Worm (Caenorhabditis elegans) whole organism, L4/young adult: ENCODE measurements around the gene srh-284.

Experiments used
- W03F9.2 ChIP-seq: fragments of 150-350 bp; optimal IDR thresholded peaks from 2 replicates; lab custom pipeline; 2014; ENCODE audit warnings: missing biosample characterization, missing genetic modification characterization
- dao-5 ChIP-seq: sonication (generic microtip); optimal IDR thresholded peaks from 2 replicates; lab custom pipeline; 2016; ENCODE audit warnings: missing genotype, missing genetic modification characterization, moderate library complexity, missing compliant biosample characterization
- him-1 ChIP-seq: sonication (generic microtip); optimal IDR thresholded peaks from 2 replicates; lab custom pipeline; 2016; ENCODE audit warnings: missing genotype, missing genetic modification reagents, missing genetic modification characterization, missing compliant biosample characterization

The srh-284 gene

ce11 chrV:17767249-17767648 is at the start of gene srh-284:
Gene srh-284, plus strand, starts transcription at chrV:17767549.
- TF ChIP-seq dao-5 (no peak), him-1 (tag; lab: Kevin White, UChicago) (no peak), W03F9.2 (tag; lab: Kevin White, UChicago) (no peak)

ce11 chrV:17718647-17719046 is 48.7 kb upstream of the srh-284 start, which contains the start of gene str-77:
Gene str-77, plus strand, starts transcription at chrV:17718947.
- TF ChIP-seq W03F9.2 (tag; lab: Kevin White, UChicago) = no peak
- TF ChIP-seq him-1 (tag; lab: Kevin White, UChicago) = no peak
- TF ChIP-seq dao-5 = no peak

ce11 chrV:17721709-17722108 is 45.6 kb upstream of the srh-284 start:
- TF ChIP-seq W03F9.2 (tag; lab: Kevin White, UChicago) (no peak), him-1 (tag; lab: Kevin White, UChicago) (no peak), dao-5 (no peak)

- TF ChIP-seq W03F9.2 (tag; lab: Kevin White, UChicago) (no peak), him-1 (tag; lab: Kevin White, UChicago) (no peak), dao-5 (no peak)
Measured at ce11 chrV:17722553-17722952, 44.8 kb upstream of the srh-284 start.

ce11 chrV:17723142-17723781 is 44.1 kb upstream of the srh-284 start:
- TF ChIP-seq him-1 (tag; lab: Kevin White, UChicago) (no peak), dao-5 (no peak), W03F9.2 (tag; lab: Kevin White, UChicago) (no peak)

ce11 chrV:17724704-17725103 is 42.6 kb upstream of the srh-284 start, which contains the start of gene fat-5:
Gene fat-5, plus strand, starts transcription at chrV:17725004.
- no peak for TF ChIP-seq dao-5
- no peak for TF ChIP-seq him-1 (tag; lab: Kevin White, UChicago)
- TF ChIP-seq W03F9.2 (tag; lab: Kevin White, UChicago) = no peak

ce11 chrV:17728336-17728735 is 39.0 kb upstream of the srh-284 start:
- TF ChIP-seq dao-5 = no peak
- TF ChIP-seq W03F9.2 (tag; lab: Kevin White, UChicago) = no peak
- TF ChIP-seq him-1 (tag; lab: Kevin White, UChicago) = no peak

ce11 chrV:17728757-17729156 is 38.6 kb upstream of the srh-284 start:
- no peak for TF ChIP-seq W03F9.2 (tag; lab: Kevin White, UChicago)
- no peak for TF ChIP-seq him-1 (tag; lab: Kevin White, UChicago)
- no peak for TF ChIP-seq dao-5

- TF ChIP-seq him-1 (tag; lab: Kevin White, UChicago) = no peak
Measured at ce11 chrV:17732516-17732915, 34.8 kb upstream of the srh-284 start, which contains the start of gene twk-42. Gene twk-42, minus strand, starts transcription at chrV:17732616.

- TF ChIP-seq dao-5 (no peak), W03F9.2 (tag; lab: Kevin White, UChicago) (no peak), him-1 (tag; lab: Kevin White, UChicago) (no peak)
Measured at ce11 chrV:17739801-17740200, 27.5 kb upstream of the srh-284 start, which contains the start of gene cutl-4. Gene cutl-4, minus strand, starts transcription at chrV:17739901.

ce11 chrV:17743802-17744201 is 23.5 kb upstream of the srh-284 start:
- no peak for TF ChIP-seq him-1 (tag; lab: Kevin White, UChicago)
- TF ChIP-seq dao-5 = no peak
- no peak for TF ChIP-seq W03F9.2 (tag; lab: Kevin White, UChicago)

- TF ChIP-seq W03F9.2 (tag; lab: Kevin White, UChicago) (no peak), him-1 (tag; lab: Kevin White, UChicago) (no peak), dao-5 (no peak)
Measured at ce11 chrV:17746959-17747358, 20.4 kb upstream of the srh-284 start, which contains the start of gene twk-36. Gene twk-36, minus strand, starts transcription at chrV:17747059.

- peak; percentile 8 for TF ChIP-seq him-1 (tag; lab: Kevin White, UChicago)
- no peak for TF ChIP-seq dao-5
Measured at ce11 chrV:17749181-17749580, 18.2 kb upstream of the srh-284 start, which contains the start of gene R12G8.1. Gene R12G8.1, minus strand, starts transcription at chrV:17749243.

ce11 chrV:17752340-17752739 is 15.0 kb upstream of the srh-284 start:
- TF ChIP-seq dao-5 (no peak), W03F9.2 (tag; lab: Kevin White, UChicago) (no peak), him-1 (tag; lab: Kevin White, UChicago) (no peak)

ce11 chrV:17754999-17755398 is 12.3 kb upstream of the srh-284 start:
- TF ChIP-seq him-1 (tag; lab: Kevin White, UChicago) (no peak), W03F9.2 (tag; lab: Kevin White, UChicago) (no peak), dao-5 (no peak)
